Fruit fly (Drosophila melanogaster) whole organism, embryonic: ENCODE results near the gene Fer2.

Experiments used
- Ada2b ChIP-seq: fragments of 200-800 bp; sonication (Bioruptor generic); IDR thresholded peaks from 2 replicates; pipeline ENCODE4 v1.3.6; 2022; ENCODE audit warnings: missing biosample characterization, missing genetic modification characterization
- Aef1 ChIP-seq: fragments of 200-800 bp; sonication (Bioruptor generic); IDR thresholded peaks from 3 replicates; pipeline ENCODE4 v1.3.6; 2022; ENCODE audit warnings: missing biosample characterization, missing genetic modification characterization
- BEAF-32 ChIP-seq: fragments of 200-800 bp; sonication (Bioruptor generic); optimal IDR thresholded peaks from 3 replicates; lab custom pipeline; 2017; ENCODE audit warnings: missing biosample characterization, missing genetic modification characterization, mild to moderate bottlenecking, moderate library complexity, missing genetic modification reagents
- Blimp-1 ChIP-seq: fragments of 200-800 bp; sonication (Bioruptor generic); optimal IDR thresholded peaks from 3 replicates; lab custom pipeline; 2018; ENCODE audit warnings: missing biosample characterization, missing genetic modification characterization, mild to moderate bottlenecking, moderate library complexity, missing genetic modification reagents
- C15 ChIP-seq: fragments of 200-800 bp; sonication (Bioruptor generic); IDR thresholded peaks from 3 replicates; pipeline ENCODE4 v1.3.6; 2022; ENCODE audit warnings: missing biosample characterization, missing genetic modification characterization
- CG11456 ChIP-seq: fragments of 200-800 bp; sonication (Bioruptor generic); IDR thresholded peaks from 3 replicates; pipeline ENCODE4 v1.3.6; 2022; ENCODE audit warnings: missing biosample characterization, missing genetic modification characterization
- CG11723 ChIP-seq: fragments of 200-800 bp; sonication (Bioruptor generic); optimal IDR thresholded peaks from 2 replicates; lab custom pipeline; 2017; ENCODE audit warnings: missing biosample characterization, mild to moderate bottlenecking, missing genetic modification characterization
- CG12219 ChIP-seq: fragments of 200-800 bp; sonication (Bioruptor generic); optimal IDR thresholded peaks from 3 replicates; lab custom pipeline; 2018; ENCODE audit warnings: missing biosample characterization, mild to moderate bottlenecking, missing genetic modification characterization
- CG13424 ChIP-seq: fragments of 200-800 bp; sonication (Bioruptor generic); optimal IDR thresholded peaks from 2 replicates; lab custom pipeline; 2019; ENCODE audit warnings: missing biosample characterization, mild to moderate bottlenecking, missing genetic modification characterization, moderate library complexity
- CG15479 ChIP-seq: fragments of 200-800 bp; sonication (Bioruptor generic); optimal IDR thresholded peaks from 3 replicates; lab custom pipeline; 2019; ENCODE audit warnings: missing biosample characterization, mild to moderate bottlenecking, missing genetic modification characterization, moderate library complexity
- CG15601 ChIP-seq: fragments of 200-800 bp; sonication (Bioruptor generic); optimal IDR thresholded peaks from 3 replicates; lab custom pipeline; 2019; ENCODE audit warnings: missing biosample characterization, mild to moderate bottlenecking, missing genetic modification characterization, moderate library complexity
- CG17186 ChIP-seq: fragments of 200-800 bp; sonication (Bioruptor generic); optimal IDR thresholded peaks from 3 replicates; lab custom pipeline; 2017; ENCODE audit warnings: missing biosample characterization, missing genetic modification reagents, missing genetic modification characterization
- CG30431 ChIP-seq: fragments of 200-800 bp; sonication (Bioruptor generic); optimal IDR thresholded peaks from 2 replicates; lab custom pipeline; 2017; ENCODE audit warnings: missing biosample characterization, missing genetic modification characterization
- CG31365 ChIP-seq: fragments of 200-800 bp; sonication (Bioruptor generic); optimal IDR thresholded peaks from 2 replicates; lab custom pipeline; 2018; ENCODE audit warnings: missing biosample characterization, mild to moderate bottlenecking, missing genetic modification characterization
- CG31441 ChIP-seq: fragments of 200-800 bp; sonication (Bioruptor generic); IDR thresholded peaks from 2 replicates; pipeline ENCODE4 v1.3.6; 2022; ENCODE audit warnings: missing biosample characterization, missing genetic modification characterization
- CG3995 ChIP-seq: fragments of 200-800 bp; sonication (Bioruptor generic); optimal IDR thresholded peaks from 3 replicates; lab custom pipeline; 2016; ENCODE audit warnings: missing biosample characterization, missing genetic modification characterization
- CG6175 ChIP-seq: fragments of 200-800 bp; sonication (Bioruptor generic); IDR thresholded peaks from 3 replicates; pipeline ENCODE4 v1.3.6; 2022; ENCODE audit warnings: missing biosample characterization, missing genetic modification characterization
- CG6791 ChIP-seq: fragments of 200-800 bp; sonication (Bioruptor generic); IDR thresholded peaks from 3 replicates; pipeline ENCODE4 v1.3.6; 2022; ENCODE audit warnings: missing biosample characterization, missing genetic modification characterization; ENCODE audit not compliant: partially characterized antibody
- CG7839 ChIP-seq: fragments of 200-800 bp; sonication (Bioruptor generic); optimal IDR thresholded peaks from 3 replicates; lab custom pipeline; 2018; ENCODE audit warnings: missing biosample characterization, mild to moderate bottlenecking, missing genetic modification characterization, moderate library complexity
- CG7928 ChIP-seq: fragments of 200-800 bp; sonication (Bioruptor generic); optimal IDR thresholded peaks from 2 replicates; lab custom pipeline; 2017; ENCODE audit warnings: missing biosample characterization, mild to moderate bottlenecking, missing genetic modification characterization
- CG8765 ChIP-seq: fragments of 200-800 bp; sonication (Bioruptor generic); IDR thresholded peaks from 2 replicates; pipeline ENCODE4 v1.3.6; 2022; ENCODE audit warnings: missing biosample characterization, missing genetic modification characterization
- CG9609 ChIP-seq: fragments of 200-800 bp; sonication (Bioruptor generic); optimal IDR thresholded peaks from 3 replicates; lab custom pipeline; 2016; ENCODE audit warnings: missing biosample characterization, missing genetic modification characterization
- CoRest ChIP-seq: fragments of 200-800 bp; sonication (Bioruptor generic); optimal IDR thresholded peaks from 3 replicates; lab custom pipeline; 2018; ENCODE audit warnings: missing biosample characterization, mild to moderate bottlenecking, missing genetic modification characterization, moderate library complexity
- Dfd ChIP-seq, 2 experiments: fragments of >200 bp; optimal IDR thresholded peaks; 2 replicates each; lab custom pipeline; 2017; ENCODE audit warnings: missing biosample characterization in 2 of 2, missing genetic modification characterization in 2 of 2
- H2.0 ChIP-seq: fragments of 200-800 bp; sonication (Bioruptor generic); IDR thresholded peaks from 2 replicates; pipeline ENCODE4 v1.3.6; 2022; ENCODE audit warnings: missing biosample characterization, missing genetic modification characterization
- Hmr ChIP-seq: fragments of 200-800 bp; sonication (Bioruptor generic); optimal IDR thresholded peaks from 3 replicates; lab custom pipeline; 2017; ENCODE audit warnings: mild to moderate bottlenecking, missing biosample characterization, missing genetic modification reagents, missing genetic modification characterization
- Hr51 ChIP-seq, 2 experiments: fragments of 200-800 bp; sonication (Bioruptor generic); optimal IDR thresholded peaks; 2 replicates in 1 of 2; 3 replicates in 1 of 2; lab custom pipeline; 2016 to 2018; ENCODE audit warnings: missing biosample characterization in 2 of 2, missing genetic modification characterization in 2 of 2, mild to moderate bottlenecking in 1 of 2, moderate library complexity in 1 of 2
- MESR4 ChIP-seq: fragments of 200-800 bp; sonication (Bioruptor generic); optimal IDR thresholded peaks from 2 replicates; lab custom pipeline; 2018; ENCODE audit warnings: missing biosample characterization, mild to moderate bottlenecking, missing genetic modification characterization, moderate library complexity
- Max ChIP-seq: fragments of 200-800 bp; sonication (Bioruptor generic); optimal IDR thresholded peaks from 2 replicates; lab custom pipeline; 2016; ENCODE audit warnings: missing biosample characterization, mild to moderate bottlenecking, missing genetic modification characterization
- Scr ChIP-seq: fragments of 200-800 bp; sonication (Bioruptor generic); IDR thresholded peaks from 2 replicates; pipeline ENCODE4 v1.3.6; 2022; ENCODE audit warnings: missing biosample characterization, missing genetic modification characterization; ENCODE audit not compliant: partially characterized antibody
- Side ChIP-seq: fragments of 200-800 bp; sonication (Bioruptor generic); optimal IDR thresholded peaks from 2 replicates; lab custom pipeline; 2016; ENCODE audit warnings: missing biosample characterization, missing genetic modification characterization
- Spps ChIP-seq: fragments of 200-800 bp; sonication (Bioruptor generic); optimal IDR thresholded peaks from 2 replicates; lab custom pipeline; 2018; ENCODE audit warnings: missing biosample characterization, mild to moderate bottlenecking, missing genetic modification characterization
- Taf1 ChIP-seq: fragments of 200-800 bp; sonication (Bioruptor generic); IDR thresholded peaks from 2 replicates; pipeline ENCODE4 v1.3.6; 2022; ENCODE audit warnings: missing biosample characterization, missing genetic modification characterization
- Trl ChIP-seq, 3 experiments: fragments of >200 bp in 2 of 3; fragments of 200-800 bp in 1 of 3; sonication (Bioruptor generic) in 1 of 3; optimal IDR thresholded peaks; 2 replicates in 1 of 3; 3 replicates in 2 of 3; lab custom pipeline; 2016 to 2017; ENCODE audit warnings: missing biosample characterization in 1 of 3, missing genetic modification characterization in 1 of 3
- bowl ChIP-seq: fragments of 200-800 bp; sonication (Bioruptor generic); IDR thresholded peaks from 2 replicates; pipeline ENCODE4 v1.3.6; 2022; ENCODE audit warnings: missing biosample characterization, missing genetic modification characterization
- crp ChIP-seq, 2 experiments: fragments of 200-800 bp; sonication (Bioruptor generic); optimal IDR thresholded peaks; 2 replicates in 1 of 2; 3 replicates in 1 of 2; lab custom pipeline; 2017; ENCODE audit warnings: missing biosample characterization in 2 of 2, missing genetic modification characterization in 2 of 2, mild to moderate bottlenecking in 1 of 2, moderate library complexity in 1 of 2
- da ChIP-seq: fragments of 200-800 bp; sonication (Bioruptor generic); optimal IDR thresholded peaks from 2 replicates; lab custom pipeline; 2016; ENCODE audit warnings: missing biosample characterization, missing genetic modification characterization
- exex ChIP-seq: fragments of 200-800 bp; sonication (Bioruptor generic); optimal IDR thresholded peaks from 4 replicates; lab custom pipeline; 2018; ENCODE audit warnings: missing biosample characterization, mild to moderate bottlenecking, missing genetic modification characterization, moderate library complexity
- gcm2 ChIP-seq: fragments of 200-800 bp; sonication (Bioruptor generic); optimal IDR thresholded peaks from 2 replicates; lab custom pipeline; 2016; ENCODE audit warnings: missing biosample characterization, missing genetic modification characterization
- gsb-n ChIP-seq: fragments of 200-800 bp; sonication (Bioruptor generic); optimal IDR thresholded peaks from 3 replicates; lab custom pipeline; 2018; ENCODE audit warnings: missing biosample characterization, mild to moderate bottlenecking, missing genetic modification characterization
- lbe ChIP-seq: fragments of 200-800 bp; sonication (Bioruptor generic); optimal IDR thresholded peaks from 2 replicates; lab custom pipeline; 2016; ENCODE audit warnings: missing biosample characterization, mild to moderate bottlenecking, missing genetic modification characterization
- nerfin-1 ChIP-seq: fragments of 200-800 bp; sonication (Bioruptor generic); optimal IDR thresholded peaks from 3 replicates; lab custom pipeline; 2019; ENCODE audit warnings: missing biosample characterization, mild to moderate bottlenecking, missing genetic modification characterization, moderate library complexity
- peb ChIP-seq: fragments of 200-800 bp; sonication (Bioruptor generic); IDR thresholded peaks from 2 replicates; pipeline ENCODE4 v1.3.6; 2022; ENCODE audit warnings: missing biosample characterization, missing genetic modification characterization
- pita ChIP-seq: fragments of 200-800 bp; sonication (Bioruptor generic); optimal IDR thresholded peaks from 2 replicates; lab custom pipeline; 2017; ENCODE audit warnings: missing biosample characterization, mild to moderate bottlenecking, missing genetic modification characterization
- schlank ChIP-seq: fragments of 200-800 bp; sonication (Bioruptor generic); optimal IDR thresholded peaks from 2 replicates; lab custom pipeline; 2018; ENCODE audit warnings: missing biosample characterization, mild to moderate bottlenecking, missing genetic modification characterization
- slou ChIP-seq: fragments of 200-800 bp; sonication (Bioruptor generic); optimal IDR thresholded peaks from 3 replicates; lab custom pipeline; 2016; ENCODE audit warnings: missing biosample characterization, missing genetic modification characterization
- tap ChIP-seq: fragments of 200-800 bp; optimal IDR thresholded peaks from 3 replicates; lab custom pipeline; 2019; ENCODE audit warnings: missing biosample characterization, mild to moderate bottlenecking, missing genetic modification characterization, moderate library complexity
- tgo ChIP-seq: fragments of 200-800 bp; sonication (Bioruptor generic); IDR thresholded peaks from 3 replicates; pipeline ENCODE4 v1.3.6; 2022; ENCODE audit warnings: missing biosample characterization, missing genetic modification characterization
- wor ChIP-seq: fragments of 200-800 bp; sonication (Bioruptor generic); IDR thresholded peaks from 2 replicates; pipeline ENCODE4 v1.3.6; 2022; ENCODE audit warnings: missing biosample characterization, missing genetic modification characterization

Gene Fer2

dm6 chr3R:16157564-16158242 is 6.6 kb upstream of the Fer2 start (continued):
- TF ChIP-seq Trl (optimal IDR thresholded peaks at IDR 0.05; lab: Kevin White, UChicago) (peak; percentile 66 to 76), Trl (GFP tag; optimal IDR thresholded peaks at IDR 0.05; lab: Kevin White, UChicago) (no peak), Taf1 (GFP tag; lab: Robert Waterston, UW) (no peak), Hr51 (GFP tag; optimal IDR thresholded peaks at IDR 0.05; lab: Kevin White, UChicago) (peak in 1 of 2 experiments; percentile 75), crp (GFP tag; optimal IDR thresholded peaks at IDR 0.05; lab: Kevin White, UChicago) (no peak), Max (GFP tag; lab: Kevin White, UChicago) (peak; percentile 29), CG13424 (peak; percentile 57), CG15601 (tag; lab: Kevin White, UChicago) (no peak), bowl (GFP tag; lab: Robert Waterston, UW) (no peak), CG8765 (GFP tag; lab: Robert Waterston, UW) (no peak), CG6175 (0 out of 3 replicates have a peak, but pooled peaks have one; percentile 50), Blimp-1 (GFP tag; lab: Kevin White, UChicago) (no peak), tgo (GFP tag; lab: Robert Waterston, UW) (peak; percentile 50; the same call in 2 of the 3 replicates), CG12219 (GFP tag; lab: Kevin White, UChicago) (no peak), CG6791 (GFP tag; lab: Robert Waterston, UW) (no peak), CG7839 (tag; lab: Kevin White, UChicago) (peak; percentile 63), tap (tag; lab: Kevin White, UChicago) (peak; percentile 22), da (GFP tag; lab: Kevin White, UChicago) (no peak), nerfin-1 (tag; lab: Kevin White, UChicago) (no peak), exex (no peak), CG17186 (GFP tag; lab: Kevin White, UChicago) (no peak), CG15479 (GFP tag; lab: Kevin White, UChicago) (no peak), Spps (tag; lab: Kevin White, UChicago) (no peak), CoRest (tag; lab: Kevin White, UChicago) (peak; percentile 68), Aef1 (peak; percentile 32; the same call in 1 of the 3 replicates), Dfd (GFP tag; optimal IDR thresholded peaks at IDR 0.05; lab: Kevin White, UChicago) (no peak), CG31441 (peak; percentile 64; the same call in 1 of the 2 replicates), Scr (0 out of 2 replicates have a peak, but pooled peaks have one; percentile 36), slou (GFP tag; lab: Kevin White, UChicago) (no peak), schlank (no peak), CG7928 (no peak), BEAF-32 (GFP tag; lab: Kevin White, UChicago) (no peak), Hmr (GFP tag; lab: Kevin White, UChicago) (peak; percentile 34), CG11723 (GFP tag; lab: Kevin White, UChicago) (no peak), CG30431 (GFP tag; lab: Kevin White, UChicago) (no peak), gsb-n (tag; lab: Kevin White, UChicago) (no peak), Ada2b (GFP tag; lab: Robert Waterston, UW) (0 out of 2 replicates have a peak, but pooled peaks have one; percentile 10), MESR4 (GFP tag; lab: Kevin White, UChicago) (no peak), CG31365 (tag; lab: Kevin White, UChicago) (no peak), CG3995 (no peak), H2.0 (GFP tag; lab: Robert Waterston, UW) (no peak), C15 (no peak), Side (no peak), gcm2 (GFP tag; lab: Kevin White, UChicago) (no peak), CG11456 (no peak), CG9609 (GFP tag; lab: Kevin White, UChicago) (no peak), pita (no peak), wor (GFP tag; lab: Robert Waterston, UW) (no peak), lbe (GFP tag; lab: Kevin White, UChicago) (no peak), peb (no peak)
